Worm (Caenorhabditis elegans) whole organism, mixed stage, embryonic: ENCODE results near the gene nhr-86.

Source experiments
- M03D4.4 ChIP-seq: sonication (generic microtip); optimal IDR thresholded peaks from 2 replicates; lab custom pipeline; 2017; ENCODE audit warnings: mild to moderate bottlenecking, missing genetic modification characterization, missing compliant biosample characterization
- elt-1 ChIP-seq: sonication (generic microtip); optimal IDR thresholded peaks from 2 replicates; lab custom pipeline; 2017; ENCODE audit warnings: missing genetic modification characterization, mild to moderate bottlenecking, missing compliant biosample characterization, antibody characterized with exemption, moderate library complexity, borderline replicate concordance; ENCODE audit not compliant: insufficient read depth
- elt-3 ChIP-seq: fragments of 150-350 bp; optimal IDR thresholded peaks from 2 replicates; lab custom pipeline; 2014; ENCODE audit warnings: missing biosample characterization, missing genetic modification characterization
- flh-1 ChIP-seq: fragments of 200-800 bp; sonication (Bioruptor generic); optimal IDR thresholded peaks from 2 replicates; lab custom pipeline; 2018; ENCODE audit warnings: mild to moderate bottlenecking, missing genetic modification characterization, moderate library complexity, missing compliant biosample characterization
- lsy-2 ChIP-seq: fragments of 150-350 bp; optimal IDR thresholded peaks from 2 replicates; lab custom pipeline; 2014; ENCODE audit warnings: missing biosample characterization, missing genetic modification characterization
- nhr-237 ChIP-seq: fragments of 150-350 bp; optimal IDR thresholded peaks from 2 replicates; lab custom pipeline; 2014; ENCODE audit warnings: missing biosample characterization, missing genetic modification characterization
- nhr-28 ChIP-seq: fragments of 150-350 bp; optimal IDR thresholded peaks from 2 replicates; lab custom pipeline; 2014; ENCODE audit warnings: missing biosample characterization, missing genetic modification characterization
- nhr-76 ChIP-seq: sonication (generic microtip); optimal IDR thresholded peaks from 2 replicates; lab custom pipeline; 2017; ENCODE audit warnings: missing biosample characterization, missing genetic modification characterization
- pha-4 ChIP-seq: fragments of 150-350 bp; optimal IDR thresholded peaks from 2 replicates; lab custom pipeline; 2018; ENCODE audit warnings: missing biosample characterization, missing genetic modification reagents, missing genetic modification characterization
- snpc-4 ChIP-seq: fragments of 150-350 bp; optimal IDR thresholded peaks from 2 replicates; lab custom pipeline; 2014; ENCODE audit warnings: missing biosample characterization, missing genetic modification characterization
- sptf-1 ChIP-seq: sonication (generic microtip); optimal IDR thresholded peaks from 2 replicates; lab custom pipeline; 2017; ENCODE audit warnings: mild to moderate bottlenecking, missing genetic modification characterization, moderate library complexity, missing compliant biosample characterization
- unc-62 ChIP-seq: fragments of 150-350 bp; optimal IDR thresholded peaks from 2 replicates; lab custom pipeline; 2014; ENCODE audit warnings: missing biosample characterization, missing genetic modification reagents, missing genetic modification characterization
- ztf-11 ChIP-seq: fragments of 150-350 bp; optimal IDR thresholded peaks from 2 replicates; lab custom pipeline; 2014; ENCODE audit warnings: missing biosample characterization, missing genetic modification characterization

ce11 chrV:2068728-2069443 is 2.2 kb upstream of the nhr-86 start:
- TF ChIP-seq M03D4.4 (tag; lab: Kevin White, UChicago) (no peak), lsy-2 (tag; lab: Kevin White, UChicago) (no peak), ztf-11 (no peak), nhr-76 (tag; lab: Kevin White, UChicago) (no peak), snpc-4 (tag; lab: Kevin White, UChicago) (no peak), sptf-1 (tag; lab: Kevin White, UChicago) (no peak), unc-62 (GFP tag; lab: Kevin White, UChicago) (no peak), pha-4 (no peak), elt-3 (no peak), nhr-28 (tag; lab: Kevin White, UChicago) (no peak), elt-1 (tag; lab: Kevin White, UChicago) (no peak), nhr-237 (tag; lab: Kevin White, UChicago) (no peak), flh-1 (no peak)
